Worm (Caenorhabditis elegans) whole organism, late embryonic: Measurements from ENCODE around the gene C30F2.5.

Experiments used
- C38D4.7 ChIP-seq: fragments of 200-800 bp; sonication (Bioruptor generic); optimal IDR thresholded peaks from 2 replicates; lab custom pipeline; 2018; ENCODE audit warnings: mild to moderate bottlenecking, missing genetic modification characterization, moderate library complexity, missing compliant biosample characterization
- F13H6.1 ChIP-seq: sonication (generic microtip); optimal IDR thresholded peaks from 2 replicates; lab custom pipeline; 2016; ENCODE audit warnings: missing genetic modification characterization, missing compliant biosample characterization
- K02D7.2 ChIP-seq: sonication (generic microtip); optimal IDR thresholded peaks from 2 replicates; lab custom pipeline; 2017; ENCODE audit warnings: mild to moderate bottlenecking, missing genetic modification characterization, missing compliant biosample characterization
- T23F11.4 ChIP-seq: fragments of 200-800 bp; sonication (Bioruptor generic); optimal IDR thresholded peaks from 2 replicates; lab custom pipeline; 2018; ENCODE audit warnings: mild to moderate bottlenecking, missing genetic modification characterization, missing compliant biosample characterization
- ama-1 ChIP-seq: fragments of 150-350 bp; optimal IDR thresholded peaks from 2 replicates; lab custom pipeline; 2014
- ceh-14 ChIP-seq: sonication (generic microtip); optimal IDR thresholded peaks from 2 replicates; lab custom pipeline; 2016; ENCODE audit warnings: missing genotype, missing genetic modification characterization, missing compliant biosample characterization
- ceh-19 ChIP-seq: fragments of 200-800 bp; sonication (Bioruptor generic); optimal IDR thresholded peaks from 2 replicates; lab custom pipeline; 2018; ENCODE audit warnings: mild to moderate bottlenecking, missing genetic modification characterization, missing compliant biosample characterization
- ceh-2 ChIP-seq: sonication (generic microtip); optimal IDR thresholded peaks from 2 replicates; lab custom pipeline; 2016; ENCODE audit warnings: missing genotype, missing genetic modification characterization, missing compliant biosample characterization
- ceh-22 ChIP-seq: sonication (generic microtip); optimal IDR thresholded peaks from 2 replicates; lab custom pipeline; 2017; ENCODE audit warnings: missing biosample characterization, missing genetic modification characterization
- ceh-45 ChIP-seq: fragments of 200-800 bp; sonication (Bioruptor generic); IDR thresholded peaks from 2 replicates; pipeline ENCODE4 v1.3.6; 2022; ENCODE audit warnings: missing genetic modification reagents, missing genetic modification characterization, missing compliant biosample characterization
- ceh-48 ChIP-seq: sonication (generic microtip); optimal IDR thresholded peaks from 2 replicates; lab custom pipeline; 2016; ENCODE audit warnings: missing genetic modification characterization, inconsistent platforms, missing compliant biosample characterization
- ceh-6 ChIP-seq: fragments of 200-800 bp; sonication (Bioruptor generic); optimal IDR thresholded peaks from 2 replicates; lab custom pipeline; 2018; ENCODE audit warnings: mild to moderate bottlenecking, missing genetic modification characterization, missing compliant biosample characterization
- ceh-9 ChIP-seq: sonication (generic microtip); optimal IDR thresholded peaks from 2 replicates; lab custom pipeline; 2016; ENCODE audit warnings: mild to moderate bottlenecking, missing genetic modification characterization, inconsistent platforms, missing compliant biosample characterization
- che-1 ChIP-seq: sonication (generic microtip); optimal IDR thresholded peaks from 2 replicates; lab custom pipeline; 2016; ENCODE audit warnings: mild to moderate bottlenecking, missing genetic modification characterization, missing compliant biosample characterization
- ets-4 ChIP-seq: sonication (generic microtip); optimal IDR thresholded peaks from 2 replicates; lab custom pipeline; 2016; ENCODE audit warnings: missing genetic modification characterization, missing compliant biosample characterization
- fax-1 ChIP-seq: sonication (generic microtip); optimal IDR thresholded peaks from 2 replicates; lab custom pipeline; 2016; ENCODE audit warnings: missing genotype, missing genetic modification characterization, missing compliant biosample characterization
- fkh-10 ChIP-seq: fragments of 150-350 bp; optimal IDR thresholded peaks from 2 replicates; lab custom pipeline; 2014; ENCODE audit warnings: missing biosample characterization, missing genetic modification reagents, missing genetic modification characterization
- hlh-15 ChIP-seq: sonication (generic microtip); optimal IDR thresholded peaks from 2 replicates; lab custom pipeline; 2016; ENCODE audit warnings: missing genetic modification characterization, missing compliant biosample characterization
- hlh-30 ChIP-seq: sonication (generic microtip); optimal IDR thresholded peaks from 2 replicates; lab custom pipeline; 2017; ENCODE audit warnings: antibody characterized with exemption, missing genetic modification characterization, missing compliant biosample characterization; ENCODE audit not compliant: insufficient read depth
- hlh-6 ChIP-seq: sonication (generic microtip); optimal IDR thresholded peaks from 2 replicates; lab custom pipeline; 2016; ENCODE audit warnings: missing genotype, missing genetic modification characterization, missing compliant biosample characterization
- hlh-8 ChIP-seq: sonication (generic microtip); optimal IDR thresholded peaks from 2 replicates; lab custom pipeline; 2016; ENCODE audit warnings: missing genotype, missing genetic modification characterization, missing compliant biosample characterization
- lim-6 ChIP-seq: sonication (generic microtip); optimal IDR thresholded peaks from 2 replicates; lab custom pipeline; 2016; ENCODE audit warnings: missing genetic modification characterization, missing compliant biosample characterization
- lin-11 ChIP-seq: fragments of 200-800 bp; sonication (Bioruptor generic); optimal IDR thresholded peaks from 2 replicates; lab custom pipeline; 2018; ENCODE audit warnings: mild to moderate bottlenecking, missing genetic modification characterization, missing compliant biosample characterization
- nhr-232 ChIP-seq: sonication (generic microtip); optimal IDR thresholded peaks from 2 replicates; lab custom pipeline; 2016; ENCODE audit warnings: missing genetic modification characterization, missing compliant biosample characterization
- npax-4 ChIP-seq: sonication (generic microtip); optimal IDR thresholded peaks from 2 replicates; lab custom pipeline; 2016; ENCODE audit warnings: missing genetic modification characterization, missing compliant biosample characterization
- odd-2 ChIP-seq: sonication (generic microtip); optimal IDR thresholded peaks from 2 replicates; lab custom pipeline; 2017; ENCODE audit warnings: antibody characterized with exemption, mild to moderate bottlenecking, missing genetic modification characterization, missing compliant biosample characterization
- pag-3 ChIP-seq: sonication (generic microtip); optimal IDR thresholded peaks from 2 replicates; lab custom pipeline; 2016; ENCODE audit warnings: missing compliant biosample characterization, missing genetic modification characterization, borderline replicate concordance
- pat-9 ChIP-seq: fragments of 200-800 bp; sonication (Bioruptor generic); optimal IDR thresholded peaks from 2 replicates; lab custom pipeline; 2018; ENCODE audit warnings: mild to moderate bottlenecking, missing genetic modification characterization, moderate library complexity, missing compliant biosample characterization
- pax-1 ChIP-seq: fragments of 150-350 bp; optimal IDR thresholded peaks from 2 replicates; lab custom pipeline; 2014; ENCODE audit warnings: missing biosample characterization, missing genetic modification characterization
- pha-2 ChIP-seq: sonication (generic microtip); optimal IDR thresholded peaks from 2 replicates; lab custom pipeline; 2017; ENCODE audit warnings: mild to moderate bottlenecking, missing genetic modification characterization, missing compliant biosample characterization
- pha-4 ChIP-seq: fragments of 150-350 bp; optimal IDR thresholded peaks from 2 replicates; lab custom pipeline; 2018; ENCODE audit warnings: missing biosample characterization, missing genetic modification reagents, missing genetic modification characterization
- rnt-1 ChIP-seq: sonication (generic microtip); optimal IDR thresholded peaks from 2 replicates; lab custom pipeline; 2016; ENCODE audit warnings: missing genetic modification characterization, missing compliant biosample characterization
- sox-2 ChIP-seq: fragments of 200-800 bp; sonication (Bioruptor generic); IDR thresholded peaks from 2 replicates; pipeline ENCODE4 v1.3.6; 2022; ENCODE audit warnings: missing genetic modification reagents, missing genetic modification characterization, missing compliant biosample characterization
- ttx-3 ChIP-seq: sonication (generic microtip); optimal IDR thresholded peaks from 2 replicates; lab custom pipeline; 2016; ENCODE audit warnings: missing genetic modification reagents, missing genetic modification characterization, missing compliant biosample characterization
- unc-3 ChIP-seq, 2 experiments: fragments of 200-800 bp in 1 of 2; sonication (Bioruptor generic) in 1 of 2; sonication (generic microtip) in 1 of 2; conservative IDR thresholded peaks in 1 of 2; optimal IDR thresholded peaks in 1 of 2; 2 replicates each; pipeline versions ENCODE4 v1.3.6 to Lab custom; 2016 to 2022; ENCODE audit warnings: missing compliant biosample characterization in 2 of 2, missing genetic modification characterization in 2 of 2, missing genetic modification reagents in 1 of 2
- unc-86 ChIP-seq: sonication (generic microtip); optimal IDR thresholded peaks from 2 replicates; lab custom pipeline; 2016; ENCODE audit warnings: missing genetic modification characterization, missing compliant biosample characterization
- zip-5 ChIP-seq: sonication (generic microtip); optimal IDR thresholded peaks from 2 replicates; lab custom pipeline; 2016; ENCODE audit warnings: missing genetic modification characterization, missing compliant biosample characterization

Gene C30F2.5

DNA sequence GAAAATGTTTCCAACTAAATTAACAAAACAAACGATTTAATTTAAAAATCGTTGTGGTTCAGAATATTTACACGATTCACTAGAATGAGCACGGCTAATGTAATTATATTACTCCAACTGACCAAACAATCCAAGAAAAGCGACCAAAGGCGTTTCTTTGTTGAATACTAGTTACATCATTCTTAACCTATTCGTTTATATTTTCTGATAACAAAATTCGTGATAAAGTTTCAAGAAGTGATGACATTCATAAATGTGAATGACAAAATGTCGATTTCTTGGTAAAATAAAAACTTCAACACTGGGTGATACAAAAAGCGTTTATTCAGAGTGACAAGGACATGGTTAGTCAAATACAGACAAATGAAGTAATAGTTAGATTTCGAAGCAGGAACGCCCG, 18.0 kb upstream of the C30F2.5 start, which contains the start of gene C30F2.4:
TSS of gene C30F2.4 (minus strand) at position 101 of the 400 bp plus-strand sequence.
- TF ChIP-seq ceh-6 (GFP tag; lab: Kevin White, UChicago) (no peak), T23F11.4 (GFP tag; lab: Kevin White, UChicago) (no peak), fkh-10 (GFP tag; lab: Kevin White, UChicago) (no peak), pax-1 (tag; lab: Kevin White, UChicago) (no peak), odd-2 (tag; lab: Kevin White, UChicago) (no peak), npax-4 (tag; lab: Kevin White, UChicago) (no peak), unc-86 (no peak), ttx-3 (no peak), ets-4 (tag; lab: Kevin White, UChicago) (no peak), sox-2 (GFP tag; lab: Robert Waterston, UW) (no peak), pha-2 (tag; lab: Kevin White, UChicago) (no peak), hlh-8 (no peak), hlh-15 (tag; lab: Kevin White, UChicago) (no peak), ceh-2 (tag; lab: Kevin White, UChicago) (no peak), K02D7.2 (tag; lab: Kevin White, UChicago) (no peak)

DNA sequence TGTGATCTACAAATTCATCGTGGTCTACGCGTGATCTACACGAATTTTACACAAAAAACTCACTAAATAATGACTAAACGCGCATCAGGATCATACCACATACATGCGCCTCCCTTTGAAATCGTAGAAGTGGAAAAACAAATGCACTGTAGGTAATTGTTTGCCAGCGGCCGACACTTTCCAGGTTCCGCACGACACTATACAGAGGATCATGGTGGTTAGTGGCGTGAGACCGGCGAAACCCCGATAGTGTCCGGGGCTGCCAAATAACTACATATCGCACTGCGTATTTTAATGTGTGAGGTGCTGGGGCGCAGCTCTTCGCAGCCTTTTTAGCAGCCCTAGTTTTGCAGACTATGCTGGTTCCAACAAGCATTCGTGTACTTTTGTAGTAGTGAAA, 15.8 kb upstream of the C30F2.5 start:
- TF ChIP-seq pha-2 (tag; lab: Kevin White, UChicago): no peak
- no peak for TF ChIP-seq ama-1
- no peak for TF ChIP-seq rnt-1

DNA sequence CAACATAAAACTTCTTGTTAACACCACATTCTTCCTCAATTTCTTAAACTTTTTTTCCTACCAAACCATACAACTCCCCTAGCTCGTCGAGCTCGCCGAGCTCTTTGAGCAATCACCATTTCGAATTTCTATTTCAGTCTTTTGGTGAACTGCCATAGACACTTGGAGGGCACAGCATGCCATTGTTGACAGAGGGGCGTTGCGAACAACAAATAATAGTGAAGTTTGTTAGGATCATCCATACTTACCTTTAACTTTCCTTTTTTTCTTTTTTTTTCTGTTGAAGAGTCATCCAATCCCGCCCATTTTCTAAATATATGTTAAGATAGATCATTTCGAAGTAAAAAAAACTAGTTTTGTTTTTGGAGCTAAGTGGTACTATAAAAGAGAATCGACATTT, 12.4 kb upstream of the C30F2.5 start, which contains the start of gene idpp-14:
TSS of gene idpp-14 (plus strand) at position 324 of the 400 bp plus-strand sequence.
- TF ChIP-seq ceh-48 (tag; lab: Kevin White, UChicago) (no peak), hlh-15 (tag; lab: Kevin White, UChicago) (no peak), ceh-6 (GFP tag; lab: Kevin White, UChicago) (no peak), ttx-3 (no peak), lin-11 (tag; lab: Kevin White, UChicago) (no peak), che-1 (no peak), hlh-30 (tag; lab: Kevin White, UChicago) (no peak), ceh-22 (tag; lab: Kevin White, UChicago) (no peak), ceh-19 (no peak), zip-5 (no peak), fax-1 (tag; lab: Kevin White, UChicago) (no peak), hlh-6 (tag; lab: Kevin White, UChicago) (no peak), F13H6.1 (no peak), ceh-14 (no peak)

DNA sequence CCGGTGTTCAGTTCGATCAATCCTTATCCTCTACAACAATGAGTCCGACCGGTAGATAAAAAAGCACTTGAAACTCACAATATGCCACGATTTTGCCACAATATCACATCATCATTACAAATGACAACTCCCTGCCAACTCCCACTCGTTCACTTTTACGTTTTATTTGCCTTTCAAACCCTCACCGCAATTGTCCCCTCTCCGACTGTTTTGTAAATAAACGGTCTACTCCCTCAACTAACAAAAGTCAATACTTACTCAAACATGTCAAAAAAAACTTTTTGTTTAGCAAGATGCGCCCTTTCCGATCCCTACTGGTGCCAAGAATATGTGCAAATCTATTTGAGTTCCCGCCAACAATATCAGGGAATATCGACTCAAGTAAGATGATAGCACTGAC, 9.4 kb upstream of the C30F2.5 start, which contains the start of gene C30F2.2:
TSS of gene C30F2.2 (minus strand) at position 122 of the 400 bp plus-strand sequence.
- TF ChIP-seq hlh-15 (tag; lab: Kevin White, UChicago) (no peak), nhr-232 (tag; lab: Kevin White, UChicago) (no peak), C38D4.7 (GFP tag; lab: Kevin White, UChicago) (no peak), lim-6 (tag; lab: Kevin White, UChicago) (no peak), ceh-2 (tag; lab: Kevin White, UChicago) (no peak), pha-4 (tag; lab: Kevin White, UChicago) (no peak), unc-3 (GFP tag; conservative IDR thresholded peaks at IDR 0.05; lab: Robert Waterston, UW) (no peak), unc-3 (tag; optimal IDR thresholded peaks at IDR 0.05; lab: Kevin White, UChicago) (no peak), ceh-19 (no peak), hlh-6 (tag; lab: Kevin White, UChicago) (no peak), ttx-3 (no peak), ceh-45 (no peak), pag-3 (tag; lab: Kevin White, UChicago) (no peak), pat-9 (no peak), ceh-9 (no peak)
